Worm (Caenorhabditis elegans): ENCODE results near the gene F23F1.2.

ce11 chrII:21953-22352, 12.1 kb upstream of the F23F1.2 start:
- TF ChIP-seq ama-1 (optimal IDR thresholded peaks at IDR 0.05) (no peak), aly-1 (tag; optimal IDR thresholded peaks at IDR 0.05) (no peak)

Data from whole organism, early embryonic.